Fruit fly (Drosophila melanogaster) whole organism, embryonic: ENCODE data around the gene AstA-R1.

Experiments
- ATbp ChIP-seq: fragments of 200-800 bp; sonication (Bioruptor generic); optimal IDR thresholded peaks from 2 replicates; lab custom pipeline; 2017; ENCODE audit warnings: missing biosample characterization, mild to moderate bottlenecking, missing genetic modification characterization, missing genetic modification reagents
- Atf6 ChIP-seq: fragments of 200-800 bp; sonication (Bioruptor generic); IDR thresholded peaks from 2 replicates; pipeline ENCODE4 v1.3.6; 2022; ENCODE audit warnings: missing biosample characterization, missing genetic modification characterization
- B-H1 ChIP-seq: fragments of 200-800 bp; sonication (Bioruptor generic); IDR thresholded peaks from 3 replicates; pipeline ENCODE4 v1.3.6; 2022; ENCODE audit warnings: missing biosample characterization, missing genetic modification characterization
- CG12219 ChIP-seq: fragments of 200-800 bp; sonication (Bioruptor generic); optimal IDR thresholded peaks from 3 replicates; lab custom pipeline; 2018; ENCODE audit warnings: missing biosample characterization, mild to moderate bottlenecking, missing genetic modification characterization
- CG13123 ChIP-seq: fragments of 200-800 bp; sonication (Bioruptor generic); optimal IDR thresholded peaks from 2 replicates; lab custom pipeline; 2016; ENCODE audit warnings: missing biosample characterization, missing genetic modification characterization
- CG13424 ChIP-seq: fragments of 200-800 bp; sonication (Bioruptor generic); optimal IDR thresholded peaks from 2 replicates; lab custom pipeline; 2019; ENCODE audit warnings: missing biosample characterization, mild to moderate bottlenecking, missing genetic modification characterization, moderate library complexity
- CG1602 ChIP-seq: fragments of 200-800 bp; sonication (Bioruptor generic); optimal IDR thresholded peaks from 3 replicates; lab custom pipeline; 2016; ENCODE audit warnings: missing biosample characterization, missing genetic modification characterization
- CG16863 ChIP-seq: fragments of 200-800 bp; sonication (Bioruptor generic); optimal IDR thresholded peaks from 3 replicates; lab custom pipeline; 2016; ENCODE audit warnings: missing biosample characterization, missing genetic modification characterization
- CG17186 ChIP-seq: fragments of 200-800 bp; sonication (Bioruptor generic); optimal IDR thresholded peaks from 3 replicates; lab custom pipeline; 2017; ENCODE audit warnings: missing biosample characterization, missing genetic modification reagents, missing genetic modification characterization
- CG2116 ChIP-seq: fragments of 200-800 bp; sonication (Bioruptor generic); optimal IDR thresholded peaks from 3 replicates; lab custom pipeline; 2018; ENCODE audit warnings: missing biosample characterization, mild to moderate bottlenecking, missing genetic modification characterization
- CG2129 ChIP-seq: fragments of 200-800 bp; sonication (Bioruptor generic); IDR thresholded peaks from 2 replicates; pipeline ENCODE4 v1.3.6; 2022; ENCODE audit warnings: missing biosample characterization, missing genetic modification characterization; ENCODE audit not compliant: partially characterized antibody
- CG2712 ChIP-seq: fragments of 200-800 bp; optimal IDR thresholded peaks from 3 replicates; lab custom pipeline; 2019; ENCODE audit warnings: missing biosample characterization, mild to moderate bottlenecking, missing genetic modification characterization, moderate library complexity
- CG2889 ChIP-seq: fragments of 200-800 bp; sonication (Bioruptor generic); IDR thresholded peaks from 3 replicates; pipeline ENCODE4 v1.3.6; 2022; ENCODE audit warnings: missing biosample characterization, missing genetic modification characterization
- CG4328 ChIP-seq: fragments of 200-800 bp; sonication (Bioruptor generic); optimal IDR thresholded peaks from 3 replicates; lab custom pipeline; 2017; ENCODE audit warnings: missing biosample characterization, missing genetic modification reagents, missing genetic modification characterization
- CG7271 ChIP-seq: fragments of 200-800 bp; sonication (Bioruptor generic); optimal IDR thresholded peaks from 2 replicates; lab custom pipeline; 2018; ENCODE audit warnings: missing biosample characterization, mild to moderate bottlenecking, missing genetic modification characterization, moderate library complexity
- CG9215 ChIP-seq: fragments of 200-800 bp; sonication (Bioruptor generic); IDR thresholded peaks from 2 replicates; pipeline ENCODE4 v1.3.6; 2022; ENCODE audit warnings: missing biosample characterization, missing genetic modification characterization
- CG9797 ChIP-seq: fragments of 200-800 bp; sonication (Bioruptor generic); optimal IDR thresholded peaks from 3 replicates; lab custom pipeline; 2018; ENCODE audit warnings: missing biosample characterization, mild to moderate bottlenecking, missing genetic modification characterization
- Camta ChIP-seq: fragments of 200-800 bp; sonication (Bioruptor generic); optimal IDR thresholded peaks from 2 replicates; lab custom pipeline; 2016; ENCODE audit warnings: missing biosample characterization, missing genetic modification characterization
- CoRest ChIP-seq: fragments of 200-800 bp; sonication (Bioruptor generic); optimal IDR thresholded peaks from 3 replicates; lab custom pipeline; 2018; ENCODE audit warnings: missing biosample characterization, mild to moderate bottlenecking, missing genetic modification characterization, moderate library complexity
- Deaf1 ChIP-seq: fragments of 200-800 bp; optimal IDR thresholded peaks from 3 replicates; lab custom pipeline; 2019; ENCODE audit warnings: missing biosample characterization, mild to moderate bottlenecking, missing genetic modification characterization, moderate library complexity
- Fer1 ChIP-seq: fragments of 200-800 bp; sonication (Bioruptor generic); optimal IDR thresholded peaks from 2 replicates; lab custom pipeline; 2017; ENCODE audit warnings: missing biosample characterization, mild to moderate bottlenecking, missing genetic modification characterization
- Gug ChIP-seq: fragments of 200-800 bp; sonication (Bioruptor generic); IDR thresholded peaks from 4 replicates; pipeline ENCODE4 v1.3.6; 2022; ENCODE audit warnings: missing biosample characterization, missing genetic modification characterization
- Myb ChIP-seq: fragments of 200-800 bp; sonication (Bioruptor generic); optimal IDR thresholded peaks from 2 replicates; lab custom pipeline; 2016; ENCODE audit warnings: missing biosample characterization, missing genetic modification characterization
- Pdp1 ChIP-seq, 2 experiments: fragments of 200-800 bp; sonication (Bioruptor generic); optimal IDR thresholded peaks; 3 replicates each; lab custom pipeline; 2016; ENCODE audit warnings: missing biosample characterization in 2 of 2, missing genetic modification characterization in 2 of 2, mild to moderate bottlenecking in 1 of 2, moderate library complexity in 1 of 2
- abd-A ChIP-seq: fragments of 200-800 bp; sonication (Bioruptor generic); optimal IDR thresholded peaks from 3 replicates; lab custom pipeline; 2019; ENCODE audit warnings: missing biosample characterization, mild to moderate bottlenecking, missing genetic modification characterization, moderate library complexity
- ac ChIP-seq: fragments of 200-800 bp; sonication (Bioruptor generic); optimal IDR thresholded peaks from 3 replicates; lab custom pipeline; 2017; ENCODE audit warnings: missing biosample characterization, mild to moderate bottlenecking, missing genetic modification characterization
- ash1 ChIP-seq: fragments of 200-800 bp; sonication (Bioruptor generic); optimal IDR thresholded peaks from 2 replicates; lab custom pipeline; 2018; ENCODE audit warnings: missing biosample characterization, mild to moderate bottlenecking, missing genetic modification characterization
- br ChIP-seq: fragments of >200 bp; optimal IDR thresholded peaks from 2 replicates; lab custom pipeline; 2017
- cato ChIP-seq: fragments of 200-800 bp; sonication (Bioruptor generic); optimal IDR thresholded peaks from 2 replicates; lab custom pipeline; 2016; ENCODE audit warnings: missing biosample characterization, missing genetic modification characterization, borderline replicate concordance
- chm ChIP-seq: fragments of 200-800 bp; sonication (Bioruptor generic); IDR thresholded peaks from 2 replicates; pipeline ENCODE4 v1.3.6; 2022; ENCODE audit warnings: missing biosample characterization, missing genetic modification characterization
- crc ChIP-seq: fragments of 200-800 bp; sonication (Bioruptor generic); optimal IDR thresholded peaks from 2 replicates; lab custom pipeline; 2016; ENCODE audit warnings: missing biosample characterization, missing genetic modification characterization
- crol ChIP-seq: fragments of 200-800 bp; sonication (Bioruptor generic); IDR thresholded peaks from 2 replicates; pipeline ENCODE4 v1.3.6; 2022; ENCODE audit warnings: missing biosample characterization, missing genetic modification characterization
- dan ChIP-seq: fragments of 200-800 bp; sonication (Bioruptor generic); IDR thresholded peaks from 2 replicates; pipeline ENCODE4 v1.3.6; 2022; ENCODE audit warnings: missing biosample characterization, missing genetic modification characterization
- dmrt11E ChIP-seq: fragments of 200-800 bp; sonication (Bioruptor generic); optimal IDR thresholded peaks from 3 replicates; lab custom pipeline; 2018; ENCODE audit warnings: missing biosample characterization, mild to moderate bottlenecking, missing genetic modification characterization, moderate library complexity
- kni ChIP-seq: fragments of 200-800 bp; sonication (Bioruptor generic); optimal IDR thresholded peaks from 3 replicates; lab custom pipeline; 2017; ENCODE audit warnings: mild to moderate bottlenecking, missing biosample characterization, missing genetic modification reagents, missing genetic modification characterization
- lbe ChIP-seq: fragments of 200-800 bp; sonication (Bioruptor generic); optimal IDR thresholded peaks from 2 replicates; lab custom pipeline; 2016; ENCODE audit warnings: missing biosample characterization, mild to moderate bottlenecking, missing genetic modification characterization
- maf-S ChIP-seq: fragments of 200-800 bp; sonication (Bioruptor generic); optimal IDR thresholded peaks from 2 replicates; lab custom pipeline; 2016; ENCODE audit warnings: missing biosample characterization, missing genetic modification characterization
- mirr ChIP-seq: fragments of 200-800 bp; sonication (Bioruptor generic); optimal IDR thresholded peaks from 3 replicates; lab custom pipeline; 2018; ENCODE audit warnings: missing biosample characterization, mild to moderate bottlenecking, missing genetic modification characterization
- odd ChIP-seq: fragments of 200-800 bp; sonication (Bioruptor generic); optimal IDR thresholded peaks from 2 replicates; lab custom pipeline; 2017; ENCODE audit warnings: missing biosample characterization, mild to moderate bottlenecking, missing genetic modification characterization
- pan ChIP-seq, 4 experiments: fragments of >200 bp in 3 of 4; fragments of 200-800 bp in 1 of 4; sonication (Bioruptor generic) in 1 of 4; optimal IDR thresholded peaks in 3 of 4; IDR thresholded peaks in 1 of 4; 2 replicates each; pipeline versions ENCODE4 v1.3.6 to Lab custom; 2017 to 2022; ENCODE audit warnings: missing biosample characterization in 2 of 4, missing genetic modification characterization in 2 of 4, mixed read lengths in 1 of 4
- rib ChIP-seq: fragments of 200-800 bp; sonication (Bioruptor generic); IDR thresholded peaks from 2 replicates; pipeline ENCODE4 v1.3.6; 2022; ENCODE audit warnings: missing biosample characterization, missing genetic modification characterization
- slbo ChIP-seq: fragments of 200-800 bp; sonication (Bioruptor generic); IDR thresholded peaks from 2 replicates; pipeline ENCODE4 v1.3.6; 2022; ENCODE audit warnings: missing biosample characterization, missing genetic modification characterization
- stc ChIP-seq: fragments of 200-800 bp; sonication (Bioruptor generic); IDR thresholded peaks from 2 replicates; pipeline ENCODE4 v1.3.6; 2022; ENCODE audit warnings: missing biosample characterization, missing genetic modification characterization
- tup ChIP-seq: fragments of 200-800 bp; sonication (Bioruptor generic); optimal IDR thresholded peaks from 2 replicates; lab custom pipeline; 2016; ENCODE audit warnings: missing biosample characterization, mild to moderate bottlenecking, missing genetic modification characterization, moderate library complexity
- vvl ChIP-seq: fragments of 200-800 bp; sonication (Bioruptor generic); IDR thresholded peaks from 2 replicates; pipeline ENCODE4 v1.3.6; 2022; ENCODE audit warnings: missing biosample characterization, missing genetic modification characterization
- wdn ChIP-seq: fragments of 200-800 bp; sonication (Bioruptor generic); IDR thresholded peaks from 2 replicates; pipeline ENCODE4 v1.3.6; 2022; ENCODE audit warnings: missing biosample characterization, missing genetic modification characterization
- zen ChIP-seq: fragments of 200-800 bp; sonication (Bioruptor generic); optimal IDR thresholded peaks from 3 replicates; lab custom pipeline; 2018; ENCODE audit warnings: missing biosample characterization, mild to moderate bottlenecking, missing genetic modification characterization, moderate library complexity
- zfh1 ChIP-seq: fragments of 200-800 bp; sonication (Bioruptor generic); IDR thresholded peaks from 3 replicates; pipeline ENCODE4 v1.3.6; 2022; ENCODE audit warnings: missing biosample characterization, missing genetic modification characterization
- zfh2 ChIP-seq: fragments of 200-800 bp; sonication (Bioruptor generic); optimal IDR thresholded peaks from 2 replicates; lab custom pipeline; 2016; ENCODE audit warnings: missing biosample characterization, missing genetic modification characterization

The AstA-R1 gene

dm6 chrX:3672095-3672995 is 98.0 kb downstream of the AstA-R1 start (continued):
- TF ChIP-seq zen (tag; lab: Kevin White, UChicago) (no peak), CG13424 (tag; lab: Kevin White, UChicago) (peak; percentile 9), B-H1 (GFP tag; lab: Robert Waterston, UW) (peak; percentile 10; the same call in 1 of the 3 replicates), lbe (GFP tag; lab: Kevin White, UChicago) (no peak), stc (peak; percentile 38; the same call in 1 of the 2 replicates), Fer1 (GFP tag; lab: Kevin White, UChicago) (peak; percentile 10), rib (GFP tag; lab: Robert Waterston, UW) (peak; percentile 61), maf-S (GFP tag; lab: Kevin White, UChicago) (no peak), CG2116 (no peak), dmrt11E (no peak), Camta (no peak), zfh2 (GFP tag; lab: Kevin White, UChicago) (peak; percentile 85), vvl (GFP tag; lab: Robert Waterston, UW) (peak; percentile 83), CG7271 (tag; lab: Kevin White, UChicago) (no peak), cato (no peak), wdn (GFP tag; lab: Robert Waterston, UW) (peak; percentile 67), br (lab: Kevin White, UChicago) (no peak), Pdp1 (GFP tag; optimal IDR thresholded peaks at IDR 0.05; lab: Kevin White, UChicago) (peak; percentile 8 to 50), zfh1 (GFP tag; lab: Robert Waterston, UW) (peak; percentile 46; the same call in 2 of the 3 replicates), tup (GFP tag; lab: Kevin White, UChicago) (no peak), odd (no peak), ash1 (no peak), Deaf1 (tag; lab: Kevin White, UChicago) (peak; percentile 6), CG2129 (GFP tag; lab: Robert Waterston, UW) (no peak), CoRest (tag; lab: Kevin White, UChicago) (peak; percentile 31), ac (no peak), Atf6 (GFP tag; lab: Robert Waterston, UW) (peak; percentile 75), CG4328 (GFP tag; lab: Kevin White, UChicago) (no peak), ATbp (GFP tag; lab: Kevin White, UChicago) (no peak), CG2889 (GFP tag; lab: Robert Waterston, UW) (no peak), CG16863 (GFP tag; lab: Kevin White, UChicago) (peak; percentile 3), abd-A (tag; lab: Kevin White, UChicago) (peak; percentile 22), CG13123 (no peak), kni (GFP tag; lab: Kevin White, UChicago) (no peak), slbo (GFP tag; lab: Robert Waterston, UW) (peak; percentile 86), CG17186 (GFP tag; lab: Kevin White, UChicago) (no peak), crol (GFP tag; lab: Robert Waterston, UW) (no peak), CG1602 (GFP tag; lab: Kevin White, UChicago) (no peak), mirr (GFP tag; lab: Kevin White, UChicago) (no peak), CG9797 (GFP tag; lab: Kevin White, UChicago) (no peak), crc (GFP tag; lab: Kevin White, UChicago) (no peak), CG12219 (GFP tag; lab: Kevin White, UChicago) (no peak), Gug (peak; percentile 72; the same call in 3 of the 4 replicates), CG9215 (GFP tag; lab: Robert Waterston, UW) (peak; percentile 74), dan (GFP tag; lab: Robert Waterston, UW) (no peak), CG2712 (tag; lab: Kevin White, UChicago) (no peak), pan (optimal IDR thresholded peaks at IDR 0.05; lab: Kevin White, UChicago) (no peak), pan (GFP tag; optimal IDR thresholded peaks at IDR 0.05 in 1 of 2, IDR thresholded peaks at IDR 0.05 in 1 of 2) (peak in 1 of 2 experiments; percentile 74), Myb (peak; percentile 25), chm (GFP tag; lab: Robert Waterston, UW) (no peak)
